Worm (Caenorhabditis elegans): ENCODE measurements around the gene sru-28.

Gene sru-28

ce11 chrV:1511537-1511936, 5.4 kb downstream of the sru-28 start, which contains the start of gene nhr-260:
Gene nhr-260, minus strand, starts transcription at chrV:1511637.
- TF ChIP-seq egl-27 (tag; optimal IDR thresholded peaks at IDR 0.05) (no peak), eor-1 (tag; optimal IDR thresholded peaks at IDR 0.05) (no peak), nfya-1 (tag; optimal IDR thresholded peaks at IDR 0.05; ENCODE audit: insufficient read depth) (no peak), fkh-10 (GFP tag; optimal IDR thresholded peaks at IDR 0.05) (no peak), lin-15B (tag; optimal IDR thresholded peaks at IDR 0.05) (no peak)

ce11 chrV:1521845-1522244, 15.8 kb downstream of the sru-28 start, which contains the start of gene str-240:
Gene str-240, minus strand, starts transcription at chrV:1521945.
- TF ChIP-seq elt-2 (tag; optimal IDR thresholded peaks at IDR 0.05) (no peak), nhr-77 (tag; optimal IDR thresholded peaks at IDR 0.05) (no peak), ceh-28 (tag; optimal IDR thresholded peaks at IDR 0.05) (no peak), hmg-11 (tag; optimal IDR thresholded peaks at IDR 0.05) (no peak), ama-1 (optimal IDR thresholded peaks at IDR 0.05) (no peak), nhr-12 (tag; optimal IDR thresholded peaks at IDR 0.05) (no peak)

DNA sequence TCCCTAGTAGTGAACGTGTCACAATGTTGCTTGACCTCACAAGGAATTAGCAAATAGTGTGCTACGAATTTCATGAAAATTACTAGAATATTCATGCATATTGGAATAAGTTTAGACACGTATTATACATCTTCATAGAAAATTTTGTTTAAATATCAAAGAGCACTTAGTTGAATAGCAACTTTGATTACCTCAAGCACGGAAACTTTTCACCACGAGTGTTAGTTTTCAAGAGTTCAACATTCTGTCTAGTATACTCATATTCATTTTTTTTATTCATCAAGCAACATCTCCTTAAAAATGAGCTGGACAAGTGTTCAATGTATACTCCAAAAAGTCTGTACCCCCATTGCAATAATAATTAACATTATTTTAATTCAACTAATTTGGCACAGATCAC, 16.4 kb downstream of the sru-28 start, which contains the start of gene str-243:
Gene str-243, plus strand, starts transcription at position 301 of the 400 bp plus-strand sequence.
- TF ChIP-seq nhr-43 (tag; optimal IDR thresholded peaks at IDR 0.05; ENCODE audit: poor library complexity, severe bottlenecking) (no peak), nhr-11 (tag; optimal IDR thresholded peaks at IDR 0.05) (no peak), tbx-2 (tag; optimal IDR thresholded peaks at IDR 0.05) (no peak), skn-1 (tag; optimal IDR thresholded peaks at IDR 0.05) (no peak), nhr-237 (tag; optimal IDR thresholded peaks at IDR 0.05) (no peak), ztf-11 (tag; optimal IDR thresholded peaks at IDR 0.05) (no peak), nfya-1 (tag; optimal IDR thresholded peaks at IDR 0.05; ENCODE audit: insufficient read depth) (no peak), ceh-28 (tag; optimal IDR thresholded peaks at IDR 0.05) (no peak), hmg-11 (tag; optimal IDR thresholded peaks at IDR 0.05) (no peak), nhr-28 (tag; optimal IDR thresholded peaks at IDR 0.05) (no peak), ama-1 (optimal IDR thresholded peaks at IDR 0.05) (no peak), fkh-2 (tag; optimal IDR thresholded peaks at IDR 0.05) (no peak)

DNA sequence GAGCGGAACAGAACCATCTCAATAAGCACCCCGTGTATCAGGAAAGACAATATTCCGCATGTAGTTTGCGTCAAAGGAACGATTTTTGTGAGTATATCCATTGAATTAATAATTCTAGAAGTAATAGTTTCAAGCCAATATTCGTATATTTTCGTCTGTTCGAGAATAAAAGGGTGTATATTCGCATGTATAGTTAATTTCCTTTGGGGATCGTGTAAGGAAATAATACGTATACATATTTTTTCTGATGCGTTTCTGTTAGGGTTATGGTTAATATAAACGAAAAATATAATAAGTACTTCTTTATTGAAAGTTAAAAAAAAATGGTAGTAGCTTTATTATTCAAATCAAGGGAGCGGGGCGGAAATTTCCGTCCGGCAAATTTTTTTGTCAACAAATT, 21.9 kb downstream of the sru-28 start, which contains the start of gene str-236:
Gene str-236, minus strand, starts transcription at position 101 of the 400 bp plus-strand sequence.
- no peak for TF ChIP-seq egl-5 (tag; optimal IDR thresholded peaks at IDR 0.05)
- no peak for TF ChIP-seq lsy-12 (tag; optimal IDR thresholded peaks at IDR 0.05)
- TF ChIP-seq nhr-76 (tag; optimal IDR thresholded peaks at IDR 0.05) = no peak
- no peak for TF ChIP-seq skn-1 (tag; optimal IDR thresholded peaks at IDR 0.05)
- TF ChIP-seq nfya-1 (tag; optimal IDR thresholded peaks at IDR 0.05; ENCODE audit: insufficient read depth) = no peak
- TF ChIP-seq unc-62 (GFP tag; optimal IDR thresholded peaks at IDR 0.05) = no peak
- no peak for TF ChIP-seq nhr-25 (tag; optimal IDR thresholded peaks at IDR 0.05)
- no peak for TF ChIP-seq nhr-77 (tag; optimal IDR thresholded peaks at IDR 0.05)
- no peak for TF ChIP-seq ztf-11 (tag; optimal IDR thresholded peaks at IDR 0.05)
- TF ChIP-seq lin-39 (tag; optimal IDR thresholded peaks at IDR 0.05) = no peak
- TF ChIP-seq ceh-9 (tag; optimal IDR thresholded peaks at IDR 0.05) = no peak
- TF ChIP-seq ceh-28 (tag; optimal IDR thresholded peaks at IDR 0.05) = no peak
- TF ChIP-seq tbx-2 (tag; optimal IDR thresholded peaks at IDR 0.05) = no peak
- TF ChIP-seq lin-15B (tag; optimal IDR thresholded peaks at IDR 0.05) = no peak
- no peak for TF ChIP-seq mdl-1 (tag; optimal IDR thresholded peaks at IDR 0.05)
- TF ChIP-seq snpc-4 (tag; optimal IDR thresholded peaks at IDR 0.05) = no peak

DNA sequence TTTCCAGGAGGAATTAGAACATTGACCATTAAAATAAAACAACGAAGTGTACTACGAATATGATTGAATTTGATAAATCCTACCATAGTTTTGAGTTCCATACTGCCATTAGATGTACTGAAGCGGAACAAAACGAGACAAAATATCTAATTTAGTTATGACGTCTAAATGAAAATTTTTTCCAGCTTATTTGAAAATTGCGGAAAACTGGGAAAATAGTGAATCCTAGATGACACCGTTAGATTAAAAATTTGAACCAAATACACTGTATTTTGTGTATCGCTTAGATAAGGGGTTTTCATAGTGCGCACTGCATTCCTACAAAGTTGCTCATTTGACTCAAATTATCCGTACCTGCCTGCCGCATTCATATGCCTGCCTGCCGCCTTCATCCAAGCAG, 25.1 kb downstream of the sru-28 start, which contains the start of gene K02H11.4:
Gene K02H11.4, minus strand, starts transcription at position 101 of the 400 bp plus-strand sequence.
- TF ChIP-seq elt-2 (tag; optimal IDR thresholded peaks at IDR 0.05) (no peak), ztf-4 (tag; optimal IDR thresholded peaks at IDR 0.05) (no peak), ZK546.5 (tag; optimal IDR thresholded peaks at IDR 0.05) (no peak), ztf-11 (tag; optimal IDR thresholded peaks at IDR 0.05) (no peak), nhr-23 (tag; optimal IDR thresholded peaks at IDR 0.05) (no peak), unc-39 (tag; optimal IDR thresholded peaks at IDR 0.05) (no peak), egl-27 (tag; optimal IDR thresholded peaks at IDR 0.05) (no peak), elt-3 (tag; optimal IDR thresholded peaks at IDR 0.05) (no peak), nhr-11 (tag; optimal IDR thresholded peaks at IDR 0.05) (no peak), daf-12 (tag; optimal IDR thresholded peaks at IDR 0.05) (no peak), nhr-77 (tag; optimal IDR thresholded peaks at IDR 0.05) (no peak), pqm-1 (tag; optimal IDR thresholded peaks at IDR 0.05) (no peak), mdl-1 (tag; optimal IDR thresholded peaks at IDR 0.05) (no peak), snpc-4 (tag; optimal IDR thresholded peaks at IDR 0.05) (no peak), ama-1 (optimal IDR thresholded peaks at IDR 0.05) (no peak), egl-5 (tag; optimal IDR thresholded peaks at IDR 0.05) (no peak), aly-2 (tag; optimal IDR thresholded peaks at IDR 0.05) (no peak), ceh-28 (tag; optimal IDR thresholded peaks at IDR 0.05) (no peak)
